Worm (Caenorhabditis elegans) whole organism, L1 larva: ENCODE results near the gene H20J04.4.
A peak's percentile ranks its signal among the peaks of the same experiment; 100 is the strongest.

ENCODE experiments used
- aha-1 ChIP-seq: fragments of 150-350 bp; optimal IDR thresholded peaks from 2 replicates; lab custom pipeline; 2014; ENCODE audit warnings: missing biosample characterization, missing genetic modification characterization
- ama-1 ChIP-seq: fragments of 150-350 bp; optimal IDR thresholded peaks from 2 replicates; lab custom pipeline; 2014
- ceh-63 ChIP-seq: fragments of 200-800 bp; sonication (Bioruptor generic); optimal IDR thresholded peaks from 2 replicates; lab custom pipeline; 2018; ENCODE audit warnings: mild to moderate bottlenecking, missing genetic modification characterization, missing compliant biosample characterization
- ceh-82 ChIP-seq, 3 experiments: fragments of 150-350 bp in 1 of 3; sonication (generic microtip) in 2 of 3; optimal IDR thresholded peaks; 2 replicates each; lab custom pipeline; 2014 to 2017; ENCODE audit warnings: missing biosample characterization in 3 of 3, missing genetic modification characterization in 3 of 3
- dpl-1 ChIP-seq, 3 experiments: fragments of 150-350 bp in 2 of 3; sonication (generic microtip) in 1 of 3; optimal IDR thresholded peaks; 2 replicates each; lab custom pipeline; 2014 to 2017; ENCODE audit warnings: missing biosample characterization in 3 of 3, missing genetic modification characterization in 3 of 3, missing genetic modification reagents in 3 of 3
- dsc-1 ChIP-seq: sonication (generic microtip); optimal IDR thresholded peaks from 2 replicates; lab custom pipeline; 2016; ENCODE audit warnings: mild to moderate bottlenecking, missing genetic modification characterization, missing compliant biosample characterization
- efl-1 ChIP-seq, 4 experiments: fragments of 150-350 bp; optimal IDR thresholded peaks in 3 of 4; peaks in 1 of 4; 1 replicate in 1 of 4; 2 replicates in 3 of 4; lab custom pipeline; 2014; ENCODE audit warnings: missing biosample characterization in 2 of 4, missing genetic modification characterization in 2 of 4, missing genetic modification reagents in 2 of 4
- efl-3 ChIP-seq: fragments of 200-800 bp; sonication (Bioruptor generic); optimal IDR thresholded peaks from 2 replicates; lab custom pipeline; 2018; ENCODE audit warnings: mild to moderate bottlenecking, missing genetic modification characterization, missing compliant biosample characterization
- elt-2 ChIP-seq: sonication (generic microtip); optimal IDR thresholded peaks from 2 replicates; lab custom pipeline; 2016; ENCODE audit warnings: missing genetic modification characterization, mild to moderate bottlenecking, inconsistent platforms, missing compliant biosample characterization, missing genetic modification reagents
- elt-3 ChIP-seq, 6 experiments: fragments of 150-350 bp in 1 of 6; sonication (generic microtip); optimal IDR thresholded peaks; 2 replicates each; lab custom pipeline; 2017 to 2018; ENCODE audit warnings: missing biosample characterization in 6 of 6, missing genetic modification characterization in 6 of 6, inconsistent platforms in 1 of 6
- ets-5 ChIP-seq: fragments of 200-800 bp; sonication (Bioruptor generic); IDR thresholded peaks from 2 replicates; pipeline ENCODE4 v1.3.6; 2022; ENCODE audit warnings: missing genetic modification characterization, missing compliant biosample characterization
- fkh-10 ChIP-seq: sonication (generic microtip); optimal IDR thresholded peaks from 2 replicates; lab custom pipeline; 2017; ENCODE audit warnings: missing biosample characterization, missing genetic modification reagents, missing genetic modification characterization
- grh-1 ChIP-seq: fragments of 200-800 bp; sonication (Bioruptor generic); IDR thresholded peaks from 2 replicates; pipeline ENCODE4 v1.3.6; 2022; ENCODE audit warnings: missing genetic modification reagents, missing genetic modification characterization, missing compliant biosample characterization
- hlh-17 ChIP-seq: fragments of 200-800 bp; sonication (Bioruptor generic); optimal IDR thresholded peaks from 2 replicates; lab custom pipeline; 2018; ENCODE audit warnings: missing genetic modification characterization, mild to moderate bottlenecking, missing compliant biosample characterization, moderate library complexity, borderline replicate concordance
- lin-14 ChIP-seq: fragments of 200-800 bp; sonication (Bioruptor generic); optimal IDR thresholded peaks from 2 replicates; lab custom pipeline; 2018; ENCODE audit warnings: mild to moderate bottlenecking, missing genetic modification characterization, moderate library complexity, missing compliant biosample characterization
- lin-15B ChIP-seq: fragments of 150-350 bp; sonication (generic microtip); optimal IDR thresholded peaks from 3 replicates; lab custom pipeline; 2014; ENCODE audit warnings: missing biosample characterization, missing genetic modification characterization
- lin-39 ChIP-seq: fragments of 150-350 bp; optimal IDR thresholded peaks from 2 replicates; lab custom pipeline; 2014; ENCODE audit warnings: missing biosample characterization, missing genetic modification reagents, missing genetic modification characterization
- lsy-2 ChIP-seq, 2 experiments: fragments of 150-350 bp; optimal IDR thresholded peaks; 2 replicates each; lab custom pipeline; 2014; ENCODE audit warnings: missing biosample characterization in 2 of 2, missing genetic modification characterization in 2 of 2
- nhr-11 ChIP-seq: fragments of 150-350 bp; optimal IDR thresholded peaks from 2 replicates; lab custom pipeline; 2014; ENCODE audit warnings: missing biosample characterization, missing genetic modification characterization
- nhr-12 ChIP-seq: sonication (generic microtip); optimal IDR thresholded peaks from 2 replicates; lab custom pipeline; 2017; ENCODE audit warnings: missing biosample characterization, missing genetic modification characterization
- nhr-20 ChIP-seq: sonication (generic microtip); optimal IDR thresholded peaks from 2 replicates; lab custom pipeline; 2016; ENCODE audit warnings: mild to moderate bottlenecking, missing genetic modification characterization, missing compliant biosample characterization
- nhr-47 ChIP-seq: sonication (generic microtip); optimal IDR thresholded peaks from 2 replicates; lab custom pipeline; 2016; ENCODE audit warnings: mild to moderate bottlenecking, missing genetic modification characterization, moderate library complexity, missing compliant biosample characterization
- nhr-71 ChIP-seq: sonication (generic microtip); optimal IDR thresholded peaks from 2 replicates; lab custom pipeline; 2016; ENCODE audit warnings: mild to moderate bottlenecking, missing genetic modification characterization, moderate library complexity, missing compliant biosample characterization
- nhr-76 ChIP-seq: sonication (generic microtip); optimal IDR thresholded peaks from 2 replicates; lab custom pipeline; 2017; ENCODE audit warnings: missing biosample characterization, missing genetic modification characterization
- nhr-77 ChIP-seq: fragments of 150-350 bp; optimal IDR thresholded peaks from 2 replicates; lab custom pipeline; 2014; ENCODE audit warnings: missing biosample characterization, missing genetic modification characterization
- nhr-85 ChIP-seq: sonication (generic microtip); peaks from one replicate; lab custom pipeline; 2016; ENCODE audit warnings: missing genetic modification characterization, inconsistent platforms, missing compliant biosample characterization
- nhr-90 ChIP-seq: sonication (generic microtip); optimal IDR thresholded peaks from 2 replicates; lab custom pipeline; 2016; ENCODE audit warnings: mild to moderate bottlenecking, missing genetic modification characterization, missing compliant biosample characterization; ENCODE audit not compliant: poor library complexity
- sox-4 ChIP-seq: sonication (generic microtip); optimal IDR thresholded peaks from 2 replicates; lab custom pipeline; 2016; ENCODE audit warnings: missing genetic modification characterization, missing compliant biosample characterization
- swsn-7 ChIP-seq: sonication (generic microtip); optimal IDR thresholded peaks from 2 replicates; lab custom pipeline; 2016; ENCODE audit warnings: missing genetic modification characterization, missing compliant biosample characterization
- unc-62 ChIP-seq: fragments of 150-350 bp; optimal IDR thresholded peaks from 2 replicates; lab custom pipeline; 2014; ENCODE audit warnings: missing biosample characterization, missing genetic modification reagents, missing genetic modification characterization
- unc-86 ChIP-seq: sonication (generic microtip); optimal IDR thresholded peaks from 2 replicates; lab custom pipeline; 2016; ENCODE audit warnings: missing genetic modification characterization, missing compliant biosample characterization
- zag-1 ChIP-seq: fragments of 150-350 bp; optimal IDR thresholded peaks from 2 replicates; lab custom pipeline; 2014; ENCODE audit warnings: missing biosample characterization, missing genetic modification characterization
- zip-4 ChIP-seq: fragments of 200-800 bp; sonication (Bioruptor generic); optimal IDR thresholded peaks from 2 replicates; lab custom pipeline; 2018; ENCODE audit warnings: mild to moderate bottlenecking, missing genetic modification characterization, moderate library complexity, missing compliant biosample characterization

Gene H20J04.4

DNA sequence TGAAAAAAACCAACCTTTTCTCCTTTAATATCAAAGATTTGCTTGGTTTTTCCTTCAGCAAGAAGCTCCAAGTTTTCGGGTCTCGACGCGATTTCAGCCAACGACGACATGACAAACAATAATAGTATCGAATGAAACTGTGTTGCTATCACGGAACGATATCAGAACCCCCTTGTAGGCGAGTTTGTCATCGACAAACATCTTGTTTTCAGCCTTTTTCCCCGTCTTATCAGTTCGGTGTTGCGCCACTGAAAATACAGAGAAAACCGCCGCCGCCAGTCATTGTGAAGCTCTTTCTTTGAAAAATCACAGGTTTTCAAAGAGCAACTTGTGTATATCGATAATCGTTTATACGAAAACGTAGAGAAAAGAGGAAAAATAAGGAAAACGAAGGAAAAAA is 43.6 kb downstream of the H20J04.4 start, which contains the start of gene paic-1:
Gene paic-1 (minus strand): TSS at position 120 of the 400 bp plus-strand sequence.
- no peak for TF ChIP-seq efl-1 (optimal IDR thresholded peaks at IDR 0.05; lab: Kevin White, UChicago)
- TF ChIP-seq efl-1 (GFP tag; optimal IDR thresholded peaks at IDR 0.05 in 1 of 2; lab: Kevin White, UChicago): no peak
- TF ChIP-seq aha-1 (tag; lab: Kevin White, UChicago): no peak
- no peak for TF ChIP-seq nhr-20 (tag; lab: Kevin White, UChicago)
- TF ChIP-seq nhr-71 (tag; lab: Kevin White, UChicago): peak; percentile 4
- no peak for TF ChIP-seq ets-5 (GFP tag; lab: Robert Waterston, UW)
- no peak for TF ChIP-seq elt-3 (tag; optimal IDR thresholded peaks at IDR 0.05; lab: Kevin White, UChicago)
- TF ChIP-seq sox-4 (tag; lab: Kevin White, UChicago): no peak
- TF ChIP-seq grh-1 (GFP tag; lab: Robert Waterston, UW): no peak
- TF ChIP-seq nhr-77 (tag; lab: Kevin White, UChicago): no peak
- TF ChIP-seq nhr-85 (tag; lab: Kevin White, UChicago): no peak
- no peak for TF ChIP-seq nhr-12 (tag; lab: Kevin White, UChicago)
- TF ChIP-seq swsn-7: no peak
- TF ChIP-seq nhr-47: peak; percentile 28
- TF ChIP-seq nhr-76 (tag; lab: Kevin White, UChicago): no peak
- no peak for TF ChIP-seq fkh-10 (GFP tag; lab: Kevin White, UChicago)
- no peak for TF ChIP-seq unc-86 (tag; lab: Kevin White, UChicago)
- TF ChIP-seq elt-2: peak; percentile 72
- TF ChIP-seq ceh-63 (GFP tag; lab: Kevin White, UChicago): no peak
- no peak for TF ChIP-seq ama-1 (lab: Kevin White, UChicago)

DNA sequence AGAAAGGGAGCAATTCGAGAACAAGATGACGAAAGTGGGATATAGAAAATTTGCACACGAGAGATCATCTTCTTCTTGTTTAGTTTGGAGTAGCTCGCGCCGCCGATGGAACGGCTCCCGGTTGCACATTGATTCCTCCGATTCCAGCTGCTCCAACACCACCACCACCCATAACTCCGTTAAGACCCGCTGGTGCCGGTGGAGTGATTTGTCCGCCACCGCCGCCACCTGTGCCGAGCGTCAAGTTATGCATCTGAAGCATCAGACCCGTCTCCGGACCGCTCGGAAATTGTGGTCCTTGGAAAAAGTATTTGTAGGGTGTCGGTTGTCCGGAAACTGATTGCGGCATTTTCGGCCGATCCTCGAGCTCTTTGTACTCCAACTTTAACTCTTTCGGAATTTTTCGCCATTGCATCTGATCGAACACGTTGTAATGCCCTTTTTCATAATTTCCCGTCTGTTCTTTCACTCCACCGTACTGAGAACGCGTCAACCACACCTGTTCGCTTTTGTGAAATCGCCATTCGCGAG is 44.1 kb downstream of the H20J04.4 start:
- TF ChIP-seq lin-14 (GFP tag; lab: Kevin White, UChicago) (no peak), efl-1 (optimal IDR thresholded peaks at IDR 0.05; lab: Kevin White, UChicago) (no peak), efl-1 (GFP tag; optimal IDR thresholded peaks at IDR 0.05 in 1 of 2; lab: Kevin White, UChicago) (peak in 1 of 2 experiments; percentile 8)

DNA sequence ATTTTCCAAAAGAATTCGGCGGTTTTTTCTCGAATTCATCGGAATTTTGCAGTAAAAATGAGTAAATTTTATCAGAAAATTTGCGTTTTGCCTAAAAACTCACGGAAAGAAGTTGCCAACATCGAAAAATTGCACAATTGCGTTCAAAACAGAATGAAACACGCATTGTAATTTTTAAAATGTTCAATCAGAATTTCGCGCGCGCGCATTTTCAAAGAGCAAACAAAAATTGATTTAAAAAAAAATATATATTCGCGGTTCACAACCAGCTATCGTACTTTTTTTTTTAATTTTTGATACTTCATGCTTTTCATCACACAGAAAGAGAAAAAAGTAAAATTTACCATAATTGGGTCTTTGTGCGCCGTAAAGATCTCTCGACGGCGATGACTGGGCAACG is 46.1 kb downstream of the H20J04.4 start:
- TF ChIP-seq grh-1 (GFP tag; lab: Robert Waterston, UW) (no peak), lin-15B (no peak), nhr-47 (no peak), lin-39 (no peak), zip-4 (GFP tag; lab: Kevin White, UChicago) (no peak), nhr-90 (tag; lab: Kevin White, UChicago) (no peak), unc-86 (tag; lab: Kevin White, UChicago) (no peak), nhr-11 (tag; lab: Kevin White, UChicago) (no peak), nhr-77 (tag; lab: Kevin White, UChicago) (no peak), ceh-82 (tag; optimal IDR thresholded peaks at IDR 0.05; lab: Kevin White, UChicago) (no peak), hlh-17 (GFP tag; lab: Kevin White, UChicago) (no peak), zag-1 (tag; lab: Kevin White, UChicago) (no peak), fkh-10 (GFP tag; lab: Kevin White, UChicago) (no peak), lsy-2 (tag; optimal IDR thresholded peaks at IDR 0.05; lab: Kevin White, UChicago) (no peak), efl-3 (GFP tag; lab: Kevin White, UChicago) (no peak), dsc-1 (tag; lab: Kevin White, UChicago) (no peak), unc-62 (GFP tag; lab: Kevin White, UChicago) (no peak), sox-4 (tag; lab: Kevin White, UChicago) (no peak), dpl-1 (GFP tag; optimal IDR thresholded peaks at IDR 0.05; lab: Kevin White, UChicago) (no peak)
